Fruit fly (Drosophila melanogaster) Kc167 (cell line): ENCODE measurements around the gene CG43293.

Experiments used
- Myc ChIP-seq: fragments of >200 bp; optimal IDR thresholded peaks from 2 replicates; lab custom pipeline; 2017; ENCODE audit warnings: missing external identifiers
- Sin3A ChIP-seq: fragments of >200 bp; optimal IDR thresholded peaks from 2 replicates; lab custom pipeline; 2018; ENCODE audit warnings: missing external identifiers
- h ChIP-seq: fragments of >200 bp; optimal IDR thresholded peaks from 3 replicates; lab custom pipeline; 2018; ENCODE audit warnings: missing external identifiers
- insv ChIP-seq: fragments of >200 bp; optimal IDR thresholded peaks from 3 replicates; lab custom pipeline; 2018; ENCODE audit warnings: missing external identifiers
- psq ChIP-seq: fragments of >200 bp; optimal IDR thresholded peaks from 2 replicates; lab custom pipeline; 2017; ENCODE audit warnings: missing external identifiers
- ttk ChIP-seq: sonication (Bioruptor generic); optimal IDR thresholded peaks from 2 replicates; lab custom pipeline; 2017; ENCODE audit warnings: missing external identifiers

The CG43293 gene

dm6 chr3L:6232261-6232660, 47.3 kb downstream of the CG43293 start, which contains the start of gene CG13299:
CG13299 (minus strand) TSS chr3L:6232361.
- TF ChIP-seq Sin3A (lab: Kevin White, UChicago) (no peak), h (lab: Kevin White, UChicago) (no peak), insv (lab: Kevin White, UChicago) (no peak), psq (lab: Kevin White, UChicago) (no peak), ttk (lab: Kevin White, UChicago) (no peak), Myc (lab: Kevin White, UChicago) (no peak)

DNA sequence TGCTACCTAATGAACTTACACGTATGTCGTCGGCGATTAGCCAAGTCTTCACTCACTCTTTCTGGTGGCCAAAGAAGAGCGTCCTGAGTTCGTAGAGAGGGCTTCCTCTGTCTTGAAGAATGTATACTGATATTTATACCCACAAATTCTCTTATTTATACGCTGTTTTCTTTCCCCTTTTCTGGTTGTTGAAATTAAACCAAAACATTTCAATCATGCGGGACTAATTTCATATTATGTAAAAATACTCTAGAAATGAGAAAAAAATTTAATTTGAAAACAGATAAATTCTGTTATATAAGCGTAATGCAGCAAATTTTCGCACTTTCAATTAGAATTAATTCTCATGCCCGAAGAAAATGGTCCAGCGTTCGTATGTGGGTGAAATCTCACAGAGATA, 48.3 kb downstream of the CG43293 start, which contains the start of gene BG642312:
TSS of gene BG642312 (minus strand) at position 101 of the 400 bp plus-strand sequence.
- TF ChIP-seq h (lab: Kevin White, UChicago) (no peak), insv (lab: Kevin White, UChicago) (no peak), psq (lab: Kevin White, UChicago) (no peak), ttk (lab: Kevin White, UChicago) (no peak), Myc (lab: Kevin White, UChicago) (no peak), Sin3A (lab: Kevin White, UChicago) (no peak)

dm6 chr3L:6234035-6234434, 49.0 kb downstream of the CG43293 start, which contains the start of gene CG42714:
CG42714 (minus strand) TSS chr3L:6234056.
- TF ChIP-seq Sin3A (lab: Kevin White, UChicago), result no peak
- TF ChIP-seq Myc (lab: Kevin White, UChicago), result no peak
- no peak for TF ChIP-seq ttk (lab: Kevin White, UChicago)
